Fruit fly (Drosophila melanogaster): ENCODE data around the gene CG6885.
A peak's percentile ranks its signal among the peaks of the same experiment; 100 is the strongest.

The CG6885 gene

dm6 chr3L:18744188-18744587 is at the start of gene CG6885:
TSS of gene CG6885 (plus strand) at chr3L:18744488.
- TF ChIP-seq Aef1 (GFP tag; IDR thresholded peaks at IDR 0.05) (no peak), so (GFP tag; IDR thresholded peaks at IDR 0.05) (no peak), Med (GFP tag) (peak; percentile 8), CG4820 (GFP tag; optimal IDR thresholded peaks at IDR 0.05) (no peak), Atf-2 (GFP tag; optimal IDR thresholded peaks at IDR 0.05) (no peak), Poxn (GFP tag; IDR thresholded peaks at IDR 0.05) (no peak), CG15479 (GFP tag; optimal IDR thresholded peaks at IDR 0.05) (peak; percentile 34)

- TF ChIP-seq CG6689 (GFP tag; IDR thresholded peaks at IDR 0.05) (no peak), sens (GFP tag) (peak; percentile 1)
Measured at dm6 chr3L:18698312-18698711, 46.0 kb upstream of the CG6885 start, which contains the start of gene Dic4. TSS of gene Dic4 (minus strand) at chr3L:18698412.

- no peak for TF ChIP-seq BtbVII (GFP tag; optimal IDR thresholded peaks at IDR 0.05)
- no peak for TF ChIP-seq gem (tag; optimal IDR thresholded peaks at IDR 0.05)
- TF ChIP-seq Elba2 (GFP tag; optimal IDR thresholded peaks at IDR 0.05), result peak; percentile 37
- no peak for TF ChIP-seq Side (GFP tag; optimal IDR thresholded peaks at IDR 0.05)
- TF ChIP-seq CG10431 (GFP tag; optimal IDR thresholded peaks at IDR 0.05), result no peak
Measured at dm6 chr3L:18723172-18723571, 21.1 kb upstream of the CG6885 start, which contains the start of gene CG12477. TSS of gene CG12477 (minus strand) at chr3L:18723272.

dm6 chr3L:18742935-18743466 is 1.3 kb upstream of the CG6885 start:
- TF ChIP-seq zen2 (GFP tag; IDR thresholded peaks at IDR 0.05; ENCODE audit: partially characterized antibody), result 0 out of 3 replicates have a peak, but pooled peaks have one; percentile 26
- no peak for TF ChIP-seq zfh2 (GFP tag; optimal IDR thresholded peaks at IDR 0.05)
- no peak for TF ChIP-seq CG11560 (tag; IDR thresholded peaks at IDR 0.05)
- 0 out of 3 replicates have a peak, but pooled peaks have one; percentile 9 for TF ChIP-seq Doc3 (GFP tag; IDR thresholded peaks at IDR 0.05; ENCODE audit: partially characterized antibody)
- TF ChIP-seq Meics (GFP tag; optimal IDR thresholded peaks at IDR 0.05), result no peak
- no peak for TF ChIP-seq HmgZ (tag; optimal IDR thresholded peaks at IDR 0.05)
- TF ChIP-seq Lim3 (GFP tag; IDR thresholded peaks at IDR 0.05), result no peak
- peak; percentile 66; the same call in 1 of the 3 replicates for TF ChIP-seq mld (GFP tag; IDR thresholded peaks at IDR 0.05; ENCODE audit: partially characterized antibody)
- TF ChIP-seq Vsx1 (GFP tag; optimal IDR thresholded peaks at IDR 0.05), result no peak
- TF ChIP-seq Mrtf (GFP tag; IDR thresholded peaks at IDR 0.05), result no peak
- TF ChIP-seq CG14860 (GFP tag; IDR thresholded peaks at IDR 0.05; ENCODE audit: partially characterized antibody), result peak; percentile 80
- TF ChIP-seq Bgb (GFP tag; IDR thresholded peaks at IDR 0.05; ENCODE audit: partially characterized antibody), result peak; percentile 71
- TF ChIP-seq HLH4C (GFP tag; IDR thresholded peaks at IDR 0.05; ENCODE audit: partially characterized antibody), result peak; percentile 89
- peak; percentile 29; the same call in 1 of the 2 replicates for TF ChIP-seq inv (GFP tag; IDR thresholded peaks at IDR 0.05; ENCODE audit: partially characterized antibody)
- peak; percentile 40; the same call in 1 of the 2 replicates for TF ChIP-seq nerfin-2 (GFP tag; IDR thresholded peaks at IDR 0.05; ENCODE audit: partially characterized antibody)
- TF ChIP-seq sna (GFP tag; IDR thresholded peaks at IDR 0.05; ENCODE audit: partially characterized antibody), result peak; percentile 37
- TF ChIP-seq ato (GFP tag; IDR thresholded peaks at IDR 0.05; ENCODE audit: partially characterized antibody), result peak; percentile 38; the same call in 1 of the 2 replicates
- peak; percentile 38; the same call in 1 of the 2 replicates for TF ChIP-seq Scr (GFP tag; IDR thresholded peaks at IDR 0.05; ENCODE audit: partially characterized antibody)
- TF ChIP-seq CG15601 (tag; optimal IDR thresholded peaks at IDR 0.05), result peak; percentile 35
- TF ChIP-seq bbx (GFP tag; IDR thresholded peaks at IDR 0.05; ENCODE audit: partially characterized antibody), result peak; percentile 38; the same call in 1 of the 2 replicates
- peak; percentile 74; the same call in 2 of the 3 replicates for TF ChIP-seq CG7963 (GFP tag; IDR thresholded peaks at IDR 0.05; ENCODE audit: partially characterized antibody)
- TF ChIP-seq tna (GFP tag; IDR thresholded peaks at IDR 0.05; ENCODE audit: partially characterized antibody), result peak; percentile 74
- TF ChIP-seq ci (GFP tag; IDR thresholded peaks at IDR 0.05), result no peak
- no peak for TF ChIP-seq CG3995 (GFP tag; optimal IDR thresholded peaks at IDR 0.05)
- no peak for TF ChIP-seq CG33557 (GFP tag; optimal IDR thresholded peaks at IDR 0.05)
- peak; percentile 39 for TF ChIP-seq sens (GFP tag)
- peak; percentile 69 for TF ChIP-seq CG6791 (GFP tag; IDR thresholded peaks at IDR 0.05; ENCODE audit: partially characterized antibody)
- peak; percentile 68; the same call in 2 of the 3 replicates for TF ChIP-seq vnd (GFP tag; IDR thresholded peaks at IDR 0.05; ENCODE audit: partially characterized antibody)
- no peak for TF ChIP-seq CG11696 (GFP tag; IDR thresholded peaks at IDR 0.05)
- no peak for TF ChIP-seq dmrt11E (tag; optimal IDR thresholded peaks at IDR 0.05)

Data from whole organism, embryonic.